Fruit fly (Drosophila melanogaster) whole organism, wandering third instar larva: Measurements from ENCODE around the gene Spn75F.

ENCODE experiments used
- CG32264 ChIP-seq: fragments of 200-800 bp; sonication (Bioruptor generic); optimal IDR thresholded peaks from 2 replicates; lab custom pipeline; 2016; ENCODE audit warnings: missing biosample characterization, missing genetic modification characterization
- CG9705 ChIP-seq: fragments of 200-800 bp; sonication (Bioruptor generic); optimal IDR thresholded peaks from 2 replicates; lab custom pipeline; 2018; ENCODE audit warnings: missing biosample characterization, mild to moderate bottlenecking, missing genetic modification characterization
- CrebA ChIP-seq: fragments of 200-800 bp; sonication (Bioruptor generic); optimal IDR thresholded peaks from 2 replicates; lab custom pipeline; 2016; ENCODE audit warnings: missing biosample characterization, mild to moderate bottlenecking, missing genetic modification characterization, borderline replicate concordance
- Dfd ChIP-seq: fragments of >200 bp; optimal IDR thresholded peaks from 2 replicates; lab custom pipeline; 2017; ENCODE audit warnings: missing biosample characterization, missing genetic modification characterization
- Dif ChIP-seq: fragments of 200-275, 200-300 bp; sonication (Bioruptor generic); optimal IDR thresholded peaks from 2 replicates; lab custom pipeline; 2018; ENCODE audit warnings: missing biosample characterization, missing genetic modification characterization; ENCODE audit not compliant: partially characterized antibody
- Hnf4 ChIP-seq: fragments of 200-800 bp; sonication (Bioruptor generic); optimal IDR thresholded peaks from 2 replicates; lab custom pipeline; 2016; ENCODE audit warnings: missing biosample characterization, mild to moderate bottlenecking, missing genetic modification characterization
- Hr83 ChIP-seq: fragments of 200-300 bp; sonication (Bioruptor generic); optimal IDR thresholded peaks from 2 replicates; lab custom pipeline; 2016; ENCODE audit warnings: missing biosample characterization, mild to moderate bottlenecking, missing genetic modification characterization, moderate library complexity; ENCODE audit not compliant: poor library complexity, severe bottlenecking
- Jra ChIP-seq: sonication (Bioruptor generic); optimal IDR thresholded peaks from 2 replicates; lab custom pipeline; 2016; ENCODE audit warnings: missing biosample characterization, missing genetic modification characterization
- Myc ChIP-seq: fragments of >200 bp; optimal IDR thresholded peaks from 2 replicates; lab custom pipeline; 2017
- Rel ChIP-seq, 2 experiments: fragments of 200-800 bp; sonication (Bioruptor generic) in 1 of 2; optimal IDR thresholded peaks; 2 replicates in 1 of 2; 3 replicates in 1 of 2; lab custom pipeline; 2016 to 2019; ENCODE audit warnings: mild to moderate bottlenecking in 2 of 2, missing biosample characterization in 2 of 2, missing genetic modification characterization in 2 of 2, moderate library complexity in 1 of 2
- Sp1 ChIP-seq: fragments of 200-800 bp; sonication (Bioruptor generic); optimal IDR thresholded peaks from 3 replicates; lab custom pipeline; 2019; ENCODE audit warnings: missing biosample characterization, mild to moderate bottlenecking, missing genetic modification characterization, moderate library complexity
- Vsx2 ChIP-seq: fragments of 200-300, 225-300 bp; sonication (Bioruptor generic); optimal IDR thresholded peaks from 2 replicates; lab custom pipeline; 2018; ENCODE audit warnings: missing biosample characterization, missing genetic modification characterization; ENCODE audit not compliant: partially characterized antibody
- brk ChIP-seq: fragments of 200-800 bp; sonication (Bioruptor generic); optimal IDR thresholded peaks from 2 replicates; lab custom pipeline; 2016; ENCODE audit warnings: missing biosample characterization, mild to moderate bottlenecking, missing genetic modification characterization
- dl ChIP-seq, 2 experiments: fragments of 175-275, 200-275 bp in 1 of 2; fragments of 200-275 bp in 1 of 2; sonication (Bioruptor generic); optimal IDR thresholded peaks; lab custom pipeline; 2018; ENCODE audit warnings: mild to moderate bottlenecking in 2 of 2, missing biosample characterization in 2 of 2, missing genetic modification characterization in 2 of 2, moderate library complexity in 2 of 2; ENCODE audit not compliant: partially characterized antibody in 2 of 2, insufficient read depth in 1 of 2
- dsf ChIP-seq: sonication (Bioruptor generic); optimal IDR thresholded peaks from 2 replicates; lab custom pipeline; 2016; ENCODE audit warnings: missing biosample characterization, missing genetic modification characterization, borderline replicate concordance
- ey ChIP-seq: fragments of 200-800 bp; sonication (Bioruptor generic); optimal IDR thresholded peaks from 2 replicates; lab custom pipeline; 2016; ENCODE audit warnings: missing biosample characterization, missing genetic modification characterization
- foxo ChIP-seq, 2 experiments: fragments of 200-800 bp; sonication (Bioruptor generic); optimal IDR thresholded peaks; 2 replicates in 1 of 2; 3 replicates in 1 of 2; lab custom pipeline; 2016 to 2017; ENCODE audit warnings: missing biosample characterization in 2 of 2, missing genetic modification characterization in 2 of 2
- fru ChIP-seq: fragments of 200-800 bp; sonication (Bioruptor generic); optimal IDR thresholded peaks from 3 replicates; lab custom pipeline; 2016; ENCODE audit warnings: missing biosample characterization, mild to moderate bottlenecking, missing genetic modification characterization
- h ChIP-seq: fragments of 200-800 bp; sonication (Bioruptor generic); optimal IDR thresholded peaks from 3 replicates; lab custom pipeline; 2016; ENCODE audit warnings: missing biosample characterization, mild to moderate bottlenecking, missing genetic modification characterization
- jim ChIP-seq: fragments of 175-275, 200-325 bp; sonication (Bioruptor generic); optimal IDR thresholded peaks from 2 replicates; lab custom pipeline; 2016; ENCODE audit warnings: missing biosample characterization, mild to moderate bottlenecking, missing genetic modification characterization
- lola ChIP-seq: fragments of >200 bp; optimal IDR thresholded peaks from 2 replicates; lab custom pipeline; 2017; ENCODE audit warnings: missing biosample characterization, missing genetic modification characterization
- pan ChIP-seq: fragments of >200 bp; optimal IDR thresholded peaks from 2 replicates; lab custom pipeline; 2017
- psq ChIP-seq: fragments of 200-800 bp; sonication (Bioruptor generic); optimal IDR thresholded peaks from 3 replicates; lab custom pipeline; 2017; ENCODE audit warnings: missing biosample characterization, mild to moderate bottlenecking, missing genetic modification characterization, moderate library complexity
- sage ChIP-seq: fragments of 200-800 bp; sonication (Bioruptor generic); optimal IDR thresholded peaks from 2 replicates; lab custom pipeline; 2016; ENCODE audit warnings: missing biosample characterization, mild to moderate bottlenecking, missing genetic modification characterization
- sv ChIP-seq: fragments of 200-800 bp; sonication (Bioruptor generic); optimal IDR thresholded peaks from 3 replicates; lab custom pipeline; 2016; ENCODE audit warnings: missing biosample characterization, missing genetic modification characterization
- tai ChIP-seq: sonication (Bioruptor generic); optimal IDR thresholded peaks from 2 replicates; lab custom pipeline; 2016; ENCODE audit warnings: missing biosample characterization, missing genetic modification characterization
- usp ChIP-seq: fragments of >200 bp; optimal IDR thresholded peaks from 2 replicates; lab custom pipeline; 2017; ENCODE audit warnings: missing biosample characterization, missing genetic modification characterization
- woc ChIP-seq: sonication (Bioruptor generic); optimal IDR thresholded peaks from 2 replicates; lab custom pipeline; 2016; ENCODE audit warnings: missing biosample characterization, mild to moderate bottlenecking, missing genetic modification characterization

The Spn75F gene

dm6 chr3L:19150987-19151386 is 21.5 kb upstream of the Spn75F start:
- TF ChIP-seq h (GFP tag; lab: Kevin White, UChicago) = no peak
- TF ChIP-seq Dfd (GFP tag; lab: Kevin White, UChicago) = peak; percentile 58
- TF ChIP-seq Rel (GFP tag; optimal IDR thresholded peaks at IDR 0.05; lab: Kevin White, UChicago) = no peak
- peak; percentile 8 for TF ChIP-seq Rel (tag; optimal IDR thresholded peaks at IDR 0.05; lab: Kevin White, UChicago)

- TF ChIP-seq Dif (GFP tag; lab: Kevin White, UChicago) (no peak), foxo (GFP tag; optimal IDR thresholded peaks at IDR 0.05; lab: Kevin White, UChicago) (peak in 1 of 2 experiments; percentile 8)
Observed at dm6 chr3L:19147169-19147568, 17.7 kb upstream of the Spn75F start.

dm6 chr3L:19143940-19144571 is 14.6 kb upstream of the Spn75F start:
- peak; percentile 98 for TF ChIP-seq Dfd (GFP tag; lab: Kevin White, UChicago)
- no peak for TF ChIP-seq brk (GFP tag; lab: Kevin White, UChicago)
- no peak for TF ChIP-seq pan (lab: Kevin White, UChicago)
- TF ChIP-seq h (GFP tag; lab: Kevin White, UChicago) = no peak

dm6 chr3L:19142587-19142986 is 13.1 kb upstream of the Spn75F start:
- no peak for TF ChIP-seq fru (GFP tag; lab: Kevin White, UChicago)
- no peak for TF ChIP-seq Hr83
- no peak for TF ChIP-seq Hnf4
- TF ChIP-seq brk (GFP tag; lab: Kevin White, UChicago) = no peak
- TF ChIP-seq tai = no peak
- TF ChIP-seq pan (lab: Kevin White, UChicago) = no peak
- no peak for TF ChIP-seq usp (GFP tag; lab: Kevin White, UChicago)
- no peak for TF ChIP-seq Jra (GFP tag; lab: Kevin White, UChicago)
- TF ChIP-seq ey (GFP tag; lab: Kevin White, UChicago) = no peak
- TF ChIP-seq dsf (GFP tag; lab: Kevin White, UChicago) = no peak
- TF ChIP-seq Dif (GFP tag; lab: Kevin White, UChicago) = no peak
- TF ChIP-seq CG32264 (GFP tag; lab: Kevin White, UChicago) = no peak
- TF ChIP-seq Sp1 = no peak
- no peak for TF ChIP-seq lola (GFP tag; lab: Kevin White, UChicago)
- TF ChIP-seq jim (GFP tag; lab: Kevin White, UChicago) = no peak
- TF ChIP-seq sv (GFP tag; lab: Kevin White, UChicago) = no peak
- no peak for TF ChIP-seq psq (GFP tag; lab: Kevin White, UChicago)
- TF ChIP-seq sage = no peak

- no peak for TF ChIP-seq sage
- no peak for TF ChIP-seq Hnf4
- no peak for TF ChIP-seq lola (GFP tag; lab: Kevin White, UChicago)
- TF ChIP-seq CrebA (GFP tag; lab: Kevin White, UChicago) = no peak
- peak; percentile 72 for TF ChIP-seq Myc (lab: Kevin White, UChicago)
- peak; percentile 90 for TF ChIP-seq Vsx2 (GFP tag; lab: Kevin White, UChicago)
- TF ChIP-seq tai = no peak
- TF ChIP-seq CG9705 (GFP tag; lab: Kevin White, UChicago) = no peak
- no peak for TF ChIP-seq brk (GFP tag; lab: Kevin White, UChicago)
- TF ChIP-seq woc (GFP tag; lab: Kevin White, UChicago) = no peak
- TF ChIP-seq dl (GFP tag; optimal IDR thresholded peaks at IDR 0.05; lab: Kevin White, UChicago; ENCODE audit: insufficient read depth in 1 of 2, partially characterized antibody in 2 of 2) = no peak
- TF ChIP-seq pan (lab: Kevin White, UChicago) = no peak
Observed at dm6 chr3L:19140084-19141011, 10.9 kb upstream of the Spn75F start.
